Worm (Caenorhabditis elegans): Measurements from ENCODE around the gene C03F11.4.
A peak's percentile ranks its signal among the peaks of the same experiment; 100 is the strongest.

C03F11.4 gene

ce11 chrX:5397300-5397699 lies 8.9 kb downstream of the C03F11.4 start, which contains the start of gene C03F11.2:
TSS of gene C03F11.2 (minus strand) at chrX:5397400.
- TF ChIP-seq nhr-80 (tag; optimal IDR thresholded peaks at IDR 0.05) (peak; percentile 38), ama-1 (optimal IDR thresholded peaks at IDR 0.05) (no peak), ama-1 (GFP tag; optimal IDR thresholded peaks at IDR 0.05) (no peak)

- TF ChIP-seq somi-1 (GFP tag; optimal IDR thresholded peaks at IDR 0.05), result no peak
Measured at ce11 chrX:5387629-5388028, 18.6 kb downstream of the C03F11.4 start.

ce11 chrX:5386558-5386957 lies 19.7 kb downstream of the C03F11.4 start, which contains the start of gene kcnl-3:
TSS of gene kcnl-3 (plus strand) at chrX:5386858.
- TF ChIP-seq F52B5.7 (tag; optimal IDR thresholded peaks at IDR 0.05) (no peak), him-1 (tag; optimal IDR thresholded peaks at IDR 0.05) (no peak), zfh-2 (GFP tag; conservative IDR thresholded peaks at IDR 0.05) (no peak), lsl-1 (GFP tag; optimal IDR thresholded peaks at IDR 0.05) (no peak), Y53F4B.3 (GFP tag; IDR thresholded peaks at IDR 0.05) (no peak), mxl-1 (tag; optimal IDR thresholded peaks at IDR 0.05) (no peak), ceh-27 (GFP tag; optimal IDR thresholded peaks at IDR 0.05) (no peak), T07F8.4 (tag; optimal IDR thresholded peaks at IDR 0.05) (no peak), C06A6.2 (GFP tag; conservative IDR thresholded peaks at IDR 0.05) (no peak), Y67H2A.10 (GFP tag; conservative IDR thresholded peaks at IDR 0.05) (no peak), F33H1.4 (GFP tag; IDR thresholded peaks at IDR 0.05) (no peak), nhr-90 (tag; optimal IDR thresholded peaks at IDR 0.05) (no peak), ztf-25 (GFP tag; IDR thresholded peaks at IDR 0.05) (no peak), xnd-1 (tag; optimal IDR thresholded peaks at IDR 0.05) (no peak), ceh-40 (GFP tag; IDR thresholded peaks at IDR 0.05) (no peak), athp-1 (tag; optimal IDR thresholded peaks at IDR 0.05) (no peak), let-526 (GFP tag; IDR thresholded peaks at IDR 0.05) (no peak)

ce11 chrX:5382778-5383177 lies 23.5 kb downstream of the C03F11.4 start:
- TF ChIP-seq ZK185.1 (tag; optimal IDR thresholded peaks at IDR 0.05; ENCODE audit: poor library complexity, severe bottlenecking), result no peak
- no peak for TF ChIP-seq T07F8.4 (tag; optimal IDR thresholded peaks at IDR 0.05)
- no peak for TF ChIP-seq zim-3 (tag; optimal IDR thresholded peaks at IDR 0.05)
- TF ChIP-seq rcor-1 (GFP tag; IDR thresholded peaks at IDR 0.05), result no peak
- no peak for TF ChIP-seq Y56A3A.18 (GFP tag; IDR thresholded peaks at IDR 0.05)
- no peak for TF ChIP-seq hmg-1.2 (GFP tag; IDR thresholded peaks at IDR 0.05)
- no peak for TF ChIP-seq ztf-6 (GFP tag; IDR thresholded peaks at IDR 0.05)
- TF ChIP-seq let-526 (GFP tag; IDR thresholded peaks at IDR 0.05), result no peak

ce11 chrX:5377307-5377706 lies 28.9 kb downstream of the C03F11.4 start, which contains the start of gene sek-5:
TSS of gene sek-5 (plus strand) at chrX:5377607.
- TF ChIP-seq let-607 (tag; optimal IDR thresholded peaks at IDR 0.05), result no peak
- TF ChIP-seq tlf-1 (GFP tag; optimal IDR thresholded peaks at IDR 0.05), result no peak
- no peak for TF ChIP-seq atf-7 (tag; optimal IDR thresholded peaks at IDR 0.05)

- TF ChIP-seq nhr-80 (tag; optimal IDR thresholded peaks at IDR 0.05) (peak; percentile 57), ztf-6 (GFP tag; IDR thresholded peaks at IDR 0.05) (no peak)
Measured at ce11 chrX:5374742-5375141, 31.5 kb downstream of the C03F11.4 start, which contains the start of gene sek-4. TSS of gene sek-4 (plus strand) at chrX:5375059.
